Worm (Caenorhabditis elegans) whole organism, L2 larva: Measurements from ENCODE around the gene F20G2.1.

Experiments
- Y55F3AM.14 ChIP-seq: fragments of 200-800 bp; sonication (Bioruptor generic); optimal IDR thresholded peaks from 2 replicates; lab custom pipeline; 2018; ENCODE audit warnings: mild to moderate bottlenecking, missing genetic modification characterization, missing compliant biosample characterization
- alr-1 ChIP-seq: fragments of 150-350 bp; optimal IDR thresholded peaks from 2 replicates; lab custom pipeline; 2014; ENCODE audit warnings: missing biosample characterization, missing genetic modification characterization
- crh-2 ChIP-seq: sonication (generic microtip); optimal IDR thresholded peaks from 2 replicates; lab custom pipeline; 2017; ENCODE audit warnings: missing biosample characterization, missing genetic modification characterization
- dmd-4 ChIP-seq: sonication (generic microtip); optimal IDR thresholded peaks from 2 replicates; lab custom pipeline; 2017; ENCODE audit warnings: missing biosample characterization, missing genetic modification characterization
- egl-27 ChIP-seq: sonication (generic microtip); optimal IDR thresholded peaks from 3 replicates; lab custom pipeline; 2017; ENCODE audit warnings: missing biosample characterization, missing genetic modification reagents, missing genetic modification characterization
- fos-1 ChIP-seq: fragments of 150-350 bp; optimal IDR thresholded peaks from 2 replicates; lab custom pipeline; 2014; ENCODE audit warnings: missing biosample characterization, missing genetic modification characterization
- lin-13 ChIP-seq: fragments of 150-350 bp; optimal IDR thresholded peaks from 2 replicates; lab custom pipeline; 2014; ENCODE audit warnings: missing biosample characterization, missing genetic modification reagents, missing genetic modification characterization
- lin-39 ChIP-seq: fragments of 150-350 bp; optimal IDR thresholded peaks from 2 replicates; lab custom pipeline; 2014; ENCODE audit warnings: missing biosample characterization, missing genetic modification reagents, missing genetic modification characterization
- mbf-1 ChIP-seq: sonication (generic microtip); optimal IDR thresholded peaks from 2 replicates; lab custom pipeline; 2017; ENCODE audit warnings: missing biosample characterization, missing genetic modification characterization
- nhr-11 ChIP-seq: fragments of 150-350 bp; optimal IDR thresholded peaks from 2 replicates; lab custom pipeline; 2014; ENCODE audit warnings: missing biosample characterization, missing genetic modification characterization
- nhr-12 ChIP-seq: fragments of 150-350 bp; optimal IDR thresholded peaks from 2 replicates; lab custom pipeline; 2014; ENCODE audit warnings: missing biosample characterization, missing genetic modification characterization
- nhr-129 ChIP-seq: fragments of 150-350 bp; optimal IDR thresholded peaks from 2 replicates; lab custom pipeline; 2014; ENCODE audit warnings: missing biosample characterization, missing genetic modification characterization
- nhr-23 ChIP-seq: fragments of 150-350 bp; optimal IDR thresholded peaks from 2 replicates; lab custom pipeline; 2014; ENCODE audit warnings: missing biosample characterization, missing genetic modification reagents, missing genetic modification characterization
- nhr-25 ChIP-seq: fragments of 150-350 bp; sonication (generic microtip); optimal IDR thresholded peaks from 3 replicates; lab custom pipeline; 2014; ENCODE audit warnings: missing biosample characterization, missing genetic modification characterization
- peb-1 ChIP-seq: fragments of 150-350 bp; optimal IDR thresholded peaks from 2 replicates; lab custom pipeline; 2014; ENCODE audit warnings: missing biosample characterization, missing genetic modification characterization
- sem-4 ChIP-seq: fragments of 150-350 bp; optimal IDR thresholded peaks from 2 replicates; lab custom pipeline; 2014; ENCODE audit warnings: missing biosample characterization, missing genetic modification reagents, missing genetic modification characterization
- skn-1 ChIP-seq: sonication (generic microtip); optimal IDR thresholded peaks from 2 replicates; lab custom pipeline; 2017; ENCODE audit warnings: missing biosample characterization, missing genetic modification characterization
- sma-9 ChIP-seq, 2 experiments: fragments of 150-350 bp in 1 of 2; sonication (generic microtip) in 1 of 2; optimal IDR thresholded peaks; 2 replicates each; lab custom pipeline; 2014 to 2016; ENCODE audit warnings: missing genetic modification characterization in 2 of 2, mild to moderate bottlenecking in 1 of 2, missing biosample characterization in 1 of 2, missing compliant biosample characterization in 1 of 2, missing genetic modification reagents in 1 of 2, moderate library complexity in 1 of 2
- unc-39 ChIP-seq: fragments of 150-350 bp; optimal IDR thresholded peaks from 2 replicates; lab custom pipeline; 2014; ENCODE audit warnings: missing biosample characterization, missing genetic modification characterization
- unc-62 ChIP-seq: fragments of 150-350 bp; optimal IDR thresholded peaks from 2 replicates; lab custom pipeline; 2014; ENCODE audit warnings: missing biosample characterization, missing genetic modification reagents, missing genetic modification characterization
- zag-1 ChIP-seq: fragments of 150-350 bp; optimal IDR thresholded peaks from 2 replicates; lab custom pipeline; 2014; ENCODE audit warnings: missing biosample characterization, missing genetic modification characterization
- ztf-1 ChIP-seq: fragments of 200-800 bp; sonication (Bioruptor generic); conservative IDR thresholded peaks from 2 replicates; pipeline ENCODE4 v1.3.6; 2022; ENCODE audit warnings: missing genetic modification characterization, missing compliant biosample characterization

The F20G2.1 gene

ce11 chrV:13707295-13707694 lies 46.1 kb downstream of the F20G2.1 start, which contains the start of gene hlh-34:
TSS of gene hlh-34 (minus strand) at chrV:13707395.
- TF ChIP-seq ztf-1 (GFP tag; lab: Robert Waterston, UW) (no peak), mbf-1 (no peak), lin-13 (GFP tag; lab: Kevin White, UChicago) (no peak), nhr-23 (tag; lab: Kevin White, UChicago) (no peak), nhr-11 (no peak), alr-1 (no peak), egl-27 (tag; lab: Kevin White, UChicago) (no peak), skn-1 (tag; lab: Kevin White, UChicago) (no peak), lin-39 (tag; lab: Kevin White, UChicago) (no peak), unc-62 (GFP tag; lab: Kevin White, UChicago) (no peak), sma-9 (GFP tag; optimal IDR thresholded peaks at IDR 0.05; lab: Kevin White, UChicago) (no peak), sma-9 (tag; optimal IDR thresholded peaks at IDR 0.05; lab: Kevin White, UChicago) (no peak), zag-1 (no peak)
- TF ChIP-seq, all 48 proteins: peak for 0

ce11 chrV:13703960-13704359 lies 49.4 kb downstream of the F20G2.1 start, which contains the start of gene T01D3.3:
TSS of gene T01D3.3 (plus strand) at chrV:13704271.
- TF ChIP-seq fos-1 (tag; lab: Kevin White, UChicago) (no peak), sem-4 (tag; lab: Kevin White, UChicago) (peak; percentile 37), skn-1 (tag; lab: Kevin White, UChicago) (no peak), peb-1 (tag; lab: Kevin White, UChicago) (no peak), egl-27 (tag; lab: Kevin White, UChicago) (no peak), dmd-4 (tag; lab: Kevin White, UChicago) (no peak), Y55F3AM.14 (GFP tag; lab: Kevin White, UChicago) (no peak), nhr-129 (tag; lab: Kevin White, UChicago) (peak; percentile 74), lin-39 (tag; lab: Kevin White, UChicago) (no peak), crh-2 (tag; lab: Kevin White, UChicago) (no peak), nhr-12 (tag; lab: Kevin White, UChicago) (no peak), nhr-25 (tag; lab: Kevin White, UChicago) (peak; percentile 91), unc-39 (tag; lab: Kevin White, UChicago) (no peak)
